Worm (Caenorhabditis elegans): ENCODE results near the gene R10D12.6.

Gene R10D12.6

DNA sequence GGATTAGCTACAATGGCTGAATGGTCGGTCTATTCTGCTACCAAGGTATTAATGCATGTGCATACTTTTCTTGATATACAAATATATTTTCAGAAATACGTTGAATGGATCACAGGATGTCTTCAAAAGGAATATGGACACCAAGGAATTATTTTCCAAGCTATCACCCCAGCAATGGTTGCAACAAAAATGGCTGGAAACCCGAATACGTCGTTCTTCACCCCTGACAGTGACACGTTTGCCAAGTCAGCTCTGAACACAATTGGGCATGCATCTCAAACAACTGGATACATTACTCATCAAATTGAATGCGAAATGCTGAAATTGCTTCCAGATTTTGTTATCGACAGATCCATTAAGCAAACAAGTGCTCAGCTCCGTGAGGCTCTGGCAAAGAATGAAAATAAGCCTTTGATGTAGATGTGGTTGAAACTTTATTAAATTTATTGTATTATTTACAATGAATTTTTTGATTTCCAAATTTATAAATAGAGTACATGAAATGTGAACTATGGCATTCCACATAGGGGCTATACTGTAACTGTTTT is 41.5 kb upstream of the R10D12.6 start (continued):
- TF ChIP-seq nhr-23 (tag; optimal IDR thresholded peaks at IDR 0.05) (no peak), C34F6.9 (tag; optimal IDR thresholded peaks at IDR 0.05) (peak; percentile 21), nhr-11 (tag; optimal IDR thresholded peaks at IDR 0.05) (no peak), unc-62 (GFP tag; optimal IDR thresholded peaks at IDR 0.05) (no peak), nhr-12 (tag; optimal IDR thresholded peaks at IDR 0.05) (peak; percentile 35), ZK546.5 (tag; optimal IDR thresholded peaks at IDR 0.05) (no peak), lsy-2 (tag; optimal IDR thresholded peaks at IDR 0.05) (peak in 1 of 2 experiments; percentile 60), unc-55 (GFP tag; optimal IDR thresholded peaks at IDR 0.05) (no peak), sma-3 (GFP tag; optimal IDR thresholded peaks at IDR 0.05) (peak; percentile 62), Y55F3AM.14 (GFP tag; optimal IDR thresholded peaks at IDR 0.05) (peak; percentile 47), nhr-21 (tag; optimal IDR thresholded peaks at IDR 0.05) (peak; percentile 46), R02D3.7 (tag; optimal IDR thresholded peaks at IDR 0.05) (no peak), elt-1 (tag; optimal IDR thresholded peaks at IDR 0.05) (no peak), lin-39 (tag; optimal IDR thresholded peaks at IDR 0.05) (no peak), sem-4 (tag; optimal IDR thresholded peaks at IDR 0.05) (peak; percentile 17), ceh-82 (tag; optimal IDR thresholded peaks at IDR 0.05) (no peak), F13H6.1 (tag; optimal IDR thresholded peaks at IDR 0.05) (peak; percentile 11)

DNA sequence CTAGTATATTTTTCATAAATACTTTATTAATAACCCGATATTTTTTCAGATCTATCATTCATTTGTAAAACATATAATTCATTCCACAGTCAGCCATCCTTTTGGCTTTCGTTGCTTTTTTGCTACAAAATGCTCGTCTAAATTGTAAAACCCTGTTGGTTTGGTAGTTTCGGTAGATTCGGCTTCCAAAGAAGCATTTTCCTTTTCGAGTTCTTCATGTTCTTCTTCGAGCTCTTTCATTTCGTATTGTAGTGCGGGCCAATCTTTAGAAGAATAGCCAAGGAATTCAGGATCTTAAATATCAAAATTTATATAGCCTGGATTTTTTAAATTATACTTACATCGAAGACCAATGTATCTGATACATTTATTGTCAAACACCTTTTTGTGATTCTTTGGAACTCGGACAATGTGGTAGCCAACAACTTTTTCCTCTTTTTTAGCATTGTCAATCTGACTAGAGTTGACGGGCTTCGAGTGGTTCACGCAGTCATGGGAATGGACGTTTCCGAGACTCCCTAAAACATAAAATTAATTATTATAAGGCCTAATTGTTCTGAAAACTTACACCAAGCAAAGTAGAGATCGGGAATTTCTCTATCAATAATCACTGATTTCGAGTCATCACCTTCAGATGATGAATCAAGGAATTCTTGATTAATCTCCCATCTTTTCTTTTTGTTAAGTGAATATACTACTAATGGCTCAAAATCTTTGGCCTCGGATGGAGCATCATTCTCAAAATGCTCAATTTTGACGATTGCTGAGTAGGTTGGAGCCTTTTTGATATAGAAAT is 40.8 kb upstream of the R10D12.6 start:
- TF ChIP-seq aly-2 (tag; optimal IDR thresholded peaks at IDR 0.05) (no peak), Y55F3AM.14 (GFP tag; optimal IDR thresholded peaks at IDR 0.05) (peak; percentile 29), F13H6.1 (tag; optimal IDR thresholded peaks at IDR 0.05) (no peak), sma-9 (GFP tag; optimal IDR thresholded peaks at IDR 0.05) (peak; percentile 8), sma-9 (tag; optimal IDR thresholded peaks at IDR 0.05) (no peak), lsy-2 (tag; optimal IDR thresholded peaks at IDR 0.05) (peak in 1 of 2 experiments; percentile 38), ama-1 (optimal IDR thresholded peaks at IDR 0.05) (peak; percentile 92), ztf-4 (tag; optimal IDR thresholded peaks at IDR 0.05) (peak; percentile 66)

DNA sequence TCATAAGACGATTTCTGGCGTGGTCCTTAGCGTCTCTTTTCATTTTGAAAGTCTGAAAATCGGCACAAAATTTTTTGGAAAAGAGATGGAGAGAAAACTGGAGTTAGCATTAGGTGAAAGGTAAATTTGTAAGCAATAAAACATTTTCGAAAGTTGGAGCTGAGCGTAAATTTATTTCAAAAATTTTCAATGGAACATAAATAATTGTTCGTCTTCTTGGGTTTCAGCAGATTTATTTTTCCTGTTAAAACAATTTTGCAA is 40.3 kb upstream of the R10D12.6 start, which contains the start of gene C06B3.6:
Gene C06B3.6, minus strand, starts transcription at position 52 of the 261 bp plus-strand sequence.
- TF ChIP-seq lsy-2 (tag; optimal IDR thresholded peaks at IDR 0.05): no peak

DNA sequence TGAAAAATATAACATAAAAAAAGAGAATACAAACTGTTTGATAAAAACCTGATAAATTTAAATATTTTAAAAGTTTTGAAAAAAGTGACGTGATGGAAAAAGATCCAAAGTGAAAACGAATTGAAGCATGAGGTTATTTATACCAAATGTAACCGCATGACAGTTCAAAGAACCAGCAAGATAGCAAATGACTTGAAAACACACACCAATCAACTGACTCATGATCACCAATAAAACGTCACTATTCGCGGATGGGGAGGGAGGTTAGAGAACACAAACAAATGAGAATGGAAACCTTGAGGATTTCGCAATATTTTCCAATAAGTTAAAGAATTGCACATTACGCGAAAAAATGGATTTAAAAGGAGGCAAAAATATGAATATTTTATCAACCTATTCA is 39.7 kb upstream of the R10D12.6 start, which contains the start of gene C06B3.7:
Gene C06B3.7, plus strand, starts transcription at position 287 of the 400 bp plus-strand sequence.
- TF ChIP-seq lin-13 (GFP tag; optimal IDR thresholded peaks at IDR 0.05): peak; percentile 47
- no peak for TF ChIP-seq nhr-6 (tag; optimal IDR thresholded peaks at IDR 0.05)
- TF ChIP-seq zag-1 (tag; optimal IDR thresholded peaks at IDR 0.05): no peak
- no peak for TF ChIP-seq nhr-12 (tag; optimal IDR thresholded peaks at IDR 0.05)
- no peak for TF ChIP-seq peb-1 (tag; optimal IDR thresholded peaks at IDR 0.05)
- TF ChIP-seq mab-5 (tag; optimal IDR thresholded peaks at IDR 0.05): peak; percentile 24
- TF ChIP-seq Y55F3AM.14 (GFP tag; optimal IDR thresholded peaks at IDR 0.05): no peak
- TF ChIP-seq fos-1 (tag; optimal IDR thresholded peaks at IDR 0.05): peak; percentile 77
- no peak for TF ChIP-seq nhr-77 (tag; optimal IDR thresholded peaks at IDR 0.05)
- peak; percentile 93 for TF ChIP-seq nhr-21 (tag; optimal IDR thresholded peaks at IDR 0.05)
- no peak for TF ChIP-seq aly-2 (tag; optimal IDR thresholded peaks at IDR 0.05)
- peak; percentile 61 for TF ChIP-seq gmeb-1 (tag; optimal IDR thresholded peaks at IDR 0.05)
- no peak for TF ChIP-seq ztf-1 (GFP tag; conservative IDR thresholded peaks at IDR 0.05)
- no peak for TF ChIP-seq nhr-11 (tag; optimal IDR thresholded peaks at IDR 0.05)
- no peak for TF ChIP-seq ZK546.5 (tag; optimal IDR thresholded peaks at IDR 0.05)
- TF ChIP-seq mdl-1 (tag; optimal IDR thresholded peaks at IDR 0.05): peak in 1 of 2 experiments; percentile 74
- peak; percentile 96 for TF ChIP-seq sma-9 (GFP tag; optimal IDR thresholded peaks at IDR 0.05)
- no peak for TF ChIP-seq sma-9 (tag; optimal IDR thresholded peaks at IDR 0.05)
- TF ChIP-seq skn-1 (tag; optimal IDR thresholded peaks at IDR 0.05): peak; percentile 21
- TF ChIP-seq crh-2 (tag; optimal IDR thresholded peaks at IDR 0.05): peak; percentile 95
- TF ChIP-seq ama-1 (optimal IDR thresholded peaks at IDR 0.05): peak; percentile 75
- TF ChIP-seq nhr-10 (tag; optimal IDR thresholded peaks at IDR 0.05): no peak
- no peak for TF ChIP-seq lin-11 (tag; optimal IDR thresholded peaks at IDR 0.05)
- TF ChIP-seq nhr-129 (tag; optimal IDR thresholded peaks at IDR 0.05): peak; percentile 99
- no peak for TF ChIP-seq elt-1 (tag; optimal IDR thresholded peaks at IDR 0.05)
- no peak for TF ChIP-seq nhr-237 (tag; optimal IDR thresholded peaks at IDR 0.05)
- no peak for TF ChIP-seq unc-62 (GFP tag; optimal IDR thresholded peaks at IDR 0.05)
- TF ChIP-seq ceh-16 (tag; optimal IDR thresholded peaks at IDR 0.05): no peak
- no peak for TF ChIP-seq lin-39 (tag; optimal IDR thresholded peaks at IDR 0.05)
- peak; percentile 91 for TF ChIP-seq C34F6.9 (tag; optimal IDR thresholded peaks at IDR 0.05)
- TF ChIP-seq alr-1 (tag; optimal IDR thresholded peaks at IDR 0.05): no peak
- peak; percentile 93 for TF ChIP-seq nhr-25 (tag; optimal IDR thresholded peaks at IDR 0.05)
- TF ChIP-seq unc-55 (GFP tag; optimal IDR thresholded peaks at IDR 0.05): peak; percentile 73
- TF ChIP-seq egl-27 (tag; optimal IDR thresholded peaks at IDR 0.05): peak; percentile 45
- TF ChIP-seq sem-4 (tag; optimal IDR thresholded peaks at IDR 0.05): peak; percentile 85
- TF ChIP-seq blmp-1 (tag; optimal IDR thresholded peaks at IDR 0.05; ENCODE audit: insufficient read depth): peak; percentile 55
- no peak for TF ChIP-seq nhr-23 (tag; optimal IDR thresholded peaks at IDR 0.05)
- no peak for TF ChIP-seq ztf-11 (tag; optimal IDR thresholded peaks at IDR 0.05)
- TF ChIP-seq R02D3.7 (tag; optimal IDR thresholded peaks at IDR 0.05): no peak

Measured in whole organism, L2 larva.